Worm (Caenorhabditis elegans): Measurements from ENCODE around the gene ugt-3.

ugt-3 gene

ce11 chrV:12797992-12798391 lies 2.1 kb downstream of the ugt-3 start, which contains the start of gene ugt-6:
Gene ugt-6, minus strand, starts transcription at chrV:12798224.
- TF ChIP-seq nhr-11 (tag; optimal IDR thresholded peaks at IDR 0.05) (no peak), mef-2 (tag; optimal IDR thresholded peaks at IDR 0.05) (no peak), snpc-4 (tag; optimal IDR thresholded peaks at IDR 0.05) (no peak), nhr-77 (tag; optimal IDR thresholded peaks at IDR 0.05) (no peak), egl-27 (tag; optimal IDR thresholded peaks at IDR 0.05) (no peak), lin-35 (GFP tag; optimal IDR thresholded peaks at IDR 0.05) (no peak), sup-37 (GFP tag; optimal IDR thresholded peaks at IDR 0.05) (no peak), mdl-1 (tag; optimal IDR thresholded peaks at IDR 0.05) (no peak), nhr-47 (tag; optimal IDR thresholded peaks at IDR 0.05) (no peak), nhr-237 (tag; optimal IDR thresholded peaks at IDR 0.05) (no peak), skn-1 (tag; optimal IDR thresholded peaks at IDR 0.05) (no peak), grh-1 (GFP tag; IDR thresholded peaks at IDR 0.05) (no peak)

- TF ChIP-seq vab-15 (tag; optimal IDR thresholded peaks at IDR 0.05) (no peak), blmp-1 (tag; optimal IDR thresholded peaks at IDR 0.05) (no peak), sptf-1 (tag; optimal IDR thresholded peaks at IDR 0.05) (no peak), elt-2 (tag; optimal IDR thresholded peaks at IDR 0.05) (peak; percentile 66), pax-3 (tag; optimal IDR thresholded peaks at IDR 0.05) (no peak)
These were observed 3.1 kb downstream of the ugt-3 start for ce11 chrV:12796908-12797490.

- TF ChIP-seq nhr-20 (tag; optimal IDR thresholded peaks at IDR 0.05) (peak; percentile 5), elt-3 (tag; optimal IDR thresholded peaks at IDR 0.05) (peak in 1 of 6 experiments; percentile 4), nhr-71 (tag; optimal IDR thresholded peaks at IDR 0.05) (no peak), pqm-1 (tag; optimal IDR thresholded peaks at IDR 0.05) (no peak), elt-2 (tag; optimal IDR thresholded peaks at IDR 0.05) (peak; percentile 54), sup-37 (GFP tag; optimal IDR thresholded peaks at IDR 0.05) (no peak), ceh-63 (GFP tag; optimal IDR thresholded peaks at IDR 0.05) (no peak)
These were observed 4.1 kb downstream of the ugt-3 start for ce11 chrV:12795927-12796326.

ce11 chrV:12795196-12795595 lies 4.9 kb downstream of the ugt-3 start, which contains the start of gene ugt-4:
Gene ugt-4, minus strand, starts transcription at chrV:12795336.
- TF ChIP-seq elt-2 (tag; optimal IDR thresholded peaks at IDR 0.05) (peak; percentile 50), zag-1 (tag; optimal IDR thresholded peaks at IDR 0.05) (no peak), nhr-19 (GFP tag; conservative IDR thresholded peaks at IDR 0.05) (no peak), nhr-237 (tag; optimal IDR thresholded peaks at IDR 0.05) (no peak), alr-1 (tag; optimal IDR thresholded peaks at IDR 0.05; ENCODE audit: borderline replicate concordance) (no peak), hlh-4 (tag; optimal IDR thresholded peaks at IDR 0.05) (no peak), lin-35 (GFP tag; optimal IDR thresholded peaks at IDR 0.05) (peak in 1 of 2 experiments; percentile 36), nhr-12 (tag; optimal IDR thresholded peaks at IDR 0.05) (no peak), elt-3 (tag; optimal IDR thresholded peaks at IDR 0.05) (peak in 1 of 6 experiments; percentile 47), unc-62 (GFP tag; optimal IDR thresholded peaks at IDR 0.05) (no peak), lin-15B (tag; optimal IDR thresholded peaks at IDR 0.05) (no peak), aha-1 (tag; optimal IDR thresholded peaks at IDR 0.05) (no peak), nhr-20 (tag; optimal IDR thresholded peaks at IDR 0.05) (no peak), nhr-71 (tag; optimal IDR thresholded peaks at IDR 0.05) (peak; percentile 10), sptf-1 (tag; optimal IDR thresholded peaks at IDR 0.05) (no peak), nhr-85 (tag) (no peak), nhr-90 (tag; optimal IDR thresholded peaks at IDR 0.05; ENCODE audit: poor library complexity) (no peak), fos-1 (tag; optimal IDR thresholded peaks at IDR 0.05) (no peak), ama-1 (optimal IDR thresholded peaks at IDR 0.05) (no peak), swsn-7 (tag; optimal IDR thresholded peaks at IDR 0.05) (no peak), nhr-47 (tag; optimal IDR thresholded peaks at IDR 0.05) (no peak), ceh-88 (GFP tag; IDR thresholded peaks at IDR 0.05) (no peak), mdl-1 (tag; optimal IDR thresholded peaks at IDR 0.05) (no peak)

All from whole organism, L1 larva.